Worm (Caenorhabditis elegans): ENCODE data around the gene Y43F4B.10.

Gene Y43F4B.10

DNA sequence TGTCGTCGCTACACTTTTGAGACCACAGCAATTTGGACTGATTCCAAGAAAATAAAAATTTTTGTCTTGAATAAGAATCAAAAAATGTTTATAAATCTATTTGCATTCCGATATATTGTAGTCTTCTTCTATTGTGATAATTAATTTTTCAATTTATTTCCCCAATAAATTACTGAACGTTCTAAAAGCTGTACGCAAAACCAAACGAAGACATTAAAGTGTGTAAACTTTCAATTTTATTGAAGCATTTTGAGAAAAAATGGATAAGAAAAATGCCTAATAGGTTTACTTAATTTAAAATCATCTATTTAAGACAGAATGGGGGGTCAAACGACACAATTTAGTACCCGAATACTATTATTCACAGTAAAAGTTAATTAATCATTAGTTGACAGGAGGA lies 11.3 kb upstream of the Y43F4B.10 start:
- TF ChIP-seq ttx-3 (tag; optimal IDR thresholded peaks at IDR 0.05) (no peak), pha-4 (tag; optimal IDR thresholded peaks at IDR 0.05) (no peak), syd-9 (tag; optimal IDR thresholded peaks at IDR 0.05) (no peak), ceh-18 (tag; optimal IDR thresholded peaks at IDR 0.05) (no peak), fkh-10 (GFP tag; optimal IDR thresholded peaks at IDR 0.05) (no peak)

DNA sequence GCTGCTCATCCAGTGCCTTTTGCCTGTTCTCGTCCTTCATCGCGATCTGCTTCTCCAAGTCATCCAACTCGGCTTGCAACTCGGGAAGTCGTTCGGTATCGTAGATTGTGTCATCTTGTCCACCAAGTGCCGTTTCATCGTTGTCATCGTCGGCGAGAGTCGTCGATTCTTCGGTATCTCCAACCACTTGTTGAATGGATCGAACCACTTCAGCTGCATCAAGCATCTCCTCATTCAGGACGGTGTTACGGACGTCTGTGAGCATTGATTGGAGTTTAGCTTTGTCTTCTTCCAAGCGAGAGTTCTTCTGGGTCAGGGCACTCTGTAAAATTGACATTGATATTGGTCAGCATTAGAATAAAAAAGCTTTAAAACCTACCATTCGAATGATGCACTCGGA lies 8.3 kb upstream of the Y43F4B.10 start:
- TF ChIP-seq ceh-14 (tag; optimal IDR thresholded peaks at IDR 0.05) (no peak), T23F11.4 (GFP tag; optimal IDR thresholded peaks at IDR 0.05) (no peak), nhr-11 (tag; optimal IDR thresholded peaks at IDR 0.05) (no peak), sox-2 (GFP tag; IDR thresholded peaks at IDR 0.05) (no peak), rnt-1 (tag; optimal IDR thresholded peaks at IDR 0.05) (no peak), C08G9.2 (tag; optimal IDR thresholded peaks at IDR 0.05) (no peak), K09A11.1 (tag; optimal IDR thresholded peaks at IDR 0.05; ENCODE audit: insufficient read depth) (no peak), mec-3 (tag; optimal IDR thresholded peaks at IDR 0.05; ENCODE audit: borderline replicate concordance) (no peak), pax-1 (tag; optimal IDR thresholded peaks at IDR 0.05) (no peak), ama-1 (optimal IDR thresholded peaks at IDR 0.05) (no peak), pha-2 (tag; optimal IDR thresholded peaks at IDR 0.05) (no peak), nfya-1 (tag; optimal IDR thresholded peaks at IDR 0.05) (no peak), ahr-1 (tag; optimal IDR thresholded peaks at IDR 0.05) (no peak), F13H6.1 (tag; optimal IDR thresholded peaks at IDR 0.05) (no peak), unc-55 (GFP tag; optimal IDR thresholded peaks at IDR 0.05) (no peak), unc-3 (GFP tag; conservative IDR thresholded peaks at IDR 0.05) (no peak), unc-3 (tag; optimal IDR thresholded peaks at IDR 0.05) (no peak), lin-11 (tag; optimal IDR thresholded peaks at IDR 0.05) (no peak), hlh-15 (tag; optimal IDR thresholded peaks at IDR 0.05) (no peak), ceh-31 (tag; optimal IDR thresholded peaks at IDR 0.05) (no peak), ceh-34 (tag; optimal IDR thresholded peaks at IDR 0.05) (no peak)

DNA sequence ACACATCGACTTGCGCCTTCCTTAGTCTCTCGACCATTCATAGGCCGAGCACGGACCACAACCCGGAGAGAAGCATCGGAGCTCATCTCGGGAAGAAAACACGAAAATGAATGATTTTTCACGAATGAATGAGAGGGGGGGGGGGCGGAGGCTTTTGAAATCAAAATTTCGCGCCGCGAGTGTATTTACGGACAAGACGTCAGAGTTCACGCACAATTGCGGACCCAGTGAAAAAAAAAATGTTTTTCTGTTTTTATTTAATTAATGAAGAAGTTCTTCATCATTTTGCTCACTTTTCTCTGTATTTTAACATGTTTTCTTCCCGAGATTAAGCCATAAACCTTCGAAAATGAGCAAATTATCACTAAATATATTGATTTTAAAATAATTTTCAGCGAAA lies 6.8 kb upstream of the Y43F4B.10 start, which contains the start of the genes klp-19 and slc-36.1:
Gene klp-19 (minus strand): TSS at position 153 of the 400 bp plus-strand sequence.
Gene slc-36.1 (plus strand): TSS at position 396 of the 400 bp plus-strand sequence.
- no peak for TF ChIP-seq zip-5 (tag; optimal IDR thresholded peaks at IDR 0.05)
- TF ChIP-seq C08G9.2 (tag; optimal IDR thresholded peaks at IDR 0.05) = no peak
- peak; percentile 12 for TF ChIP-seq ceh-34 (tag; optimal IDR thresholded peaks at IDR 0.05)
- TF ChIP-seq pha-4 (tag; optimal IDR thresholded peaks at IDR 0.05) = no peak
- no peak for TF ChIP-seq pqm-1 (tag; optimal IDR thresholded peaks at IDR 0.05)
- TF ChIP-seq K02D7.2 (tag; optimal IDR thresholded peaks at IDR 0.05) = no peak
- no peak for TF ChIP-seq unc-86 (tag; optimal IDR thresholded peaks at IDR 0.05)
- TF ChIP-seq ttx-3 (tag; optimal IDR thresholded peaks at IDR 0.05) = no peak
- TF ChIP-seq F13H6.1 (tag; optimal IDR thresholded peaks at IDR 0.05) = no peak
- TF ChIP-seq nfya-1 (tag; optimal IDR thresholded peaks at IDR 0.05) = peak; percentile 42
- TF ChIP-seq fax-1 (tag; optimal IDR thresholded peaks at IDR 0.05) = no peak
- TF ChIP-seq unc-3 (GFP tag; conservative IDR thresholded peaks at IDR 0.05) = no peak
- TF ChIP-seq unc-3 (tag; optimal IDR thresholded peaks at IDR 0.05) = no peak
- TF ChIP-seq syd-9 (tag; optimal IDR thresholded peaks at IDR 0.05) = no peak
- no peak for TF ChIP-seq hlh-6 (tag; optimal IDR thresholded peaks at IDR 0.05)
- TF ChIP-seq sox-2 (GFP tag; IDR thresholded peaks at IDR 0.05) = no peak
- TF ChIP-seq rnt-1 (tag; optimal IDR thresholded peaks at IDR 0.05) = no peak
- TF ChIP-seq pag-3 (tag; optimal IDR thresholded peaks at IDR 0.05; ENCODE audit: borderline replicate concordance) = no peak
- no peak for TF ChIP-seq ama-1 (optimal IDR thresholded peaks at IDR 0.05)
- no peak for TF ChIP-seq fkh-10 (GFP tag; optimal IDR thresholded peaks at IDR 0.05)
- no peak for TF ChIP-seq K09A11.1 (tag; optimal IDR thresholded peaks at IDR 0.05; ENCODE audit: insufficient read depth)
- TF ChIP-seq unc-55 (GFP tag; optimal IDR thresholded peaks at IDR 0.05) = no peak
- peak; percentile 12 for TF ChIP-seq ceh-31 (tag; optimal IDR thresholded peaks at IDR 0.05)
- no peak for TF ChIP-seq ceh-2 (tag; optimal IDR thresholded peaks at IDR 0.05)
- TF ChIP-seq ztf-16 (tag; optimal IDR thresholded peaks at IDR 0.05) = no peak
- TF ChIP-seq unc-42 (tag; optimal IDR thresholded peaks at IDR 0.05) = peak; percentile 78
- TF ChIP-seq elt-4 (tag; optimal IDR thresholded peaks at IDR 0.05) = no peak
- TF ChIP-seq ceh-45 (GFP tag; IDR thresholded peaks at IDR 0.05) = no peak
- TF ChIP-seq pax-1 (tag; optimal IDR thresholded peaks at IDR 0.05) = no peak
- no peak for TF ChIP-seq pat-9 (tag; optimal IDR thresholded peaks at IDR 0.05)
- no peak for TF ChIP-seq hlh-30 (tag; optimal IDR thresholded peaks at IDR 0.05; ENCODE audit: insufficient read depth)
- TF ChIP-seq pros-1 (tag; optimal IDR thresholded peaks at IDR 0.05) = no peak
- TF ChIP-seq ceh-9 (tag; optimal IDR thresholded peaks at IDR 0.05) = no peak
- no peak for TF ChIP-seq ceh-24 (tag; optimal IDR thresholded peaks at IDR 0.05)
- no peak for TF ChIP-seq lim-6 (tag; optimal IDR thresholded peaks at IDR 0.05)
- no peak for TF ChIP-seq lin-11 (tag; optimal IDR thresholded peaks at IDR 0.05)
- no peak for TF ChIP-seq che-1 (tag; optimal IDR thresholded peaks at IDR 0.05)
